Fruit fly (Drosophila melanogaster): ENCODE results near the gene Sgs3.

Sgs3 gene

dm6 chr3L:11528397-11528923 is 16.4 kb downstream of the Sgs3 start:
- TF ChIP-seq gl (tag; optimal IDR thresholded peaks at IDR 0.05): no peak
- no peak for TF ChIP-seq Snoo (tag; optimal IDR thresholded peaks at IDR 0.05)
- TF ChIP-seq CG12605 (GFP tag; IDR thresholded peaks at IDR 0.05): no peak

- no peak for TF ChIP-seq CG32121 (GFP tag; IDR thresholded peaks at IDR 0.05)
- no peak for TF ChIP-seq fd96Ca (GFP tag; IDR thresholded peaks at IDR 0.05)
- TF ChIP-seq Pif1A (GFP tag; optimal IDR thresholded peaks at IDR 0.05): no peak
- no peak for TF ChIP-seq CG8159 (tag; optimal IDR thresholded peaks at IDR 0.05)
- no peak for TF ChIP-seq CG14655 (GFP tag; optimal IDR thresholded peaks at IDR 0.05)
- TF ChIP-seq CG8301 (tag; optimal IDR thresholded peaks at IDR 0.05): no peak
- no peak for TF ChIP-seq rn (GFP tag; IDR thresholded peaks at IDR 0.05)
- no peak for TF ChIP-seq CG17806 (tag; optimal IDR thresholded peaks at IDR 0.05)
- no peak for TF ChIP-seq Pif1B (GFP tag; optimal IDR thresholded peaks at IDR 0.05)
- no peak for TF ChIP-seq gl (tag; optimal IDR thresholded peaks at IDR 0.05)
- TF ChIP-seq CG9948 (tag; optimal IDR thresholded peaks at IDR 0.05): no peak
- no peak for TF ChIP-seq EcR (GFP tag; optimal IDR thresholded peaks at IDR 0.05)
- TF ChIP-seq CG15710 (tag; optimal IDR thresholded peaks at IDR 0.05): no peak
- TF ChIP-seq Ets98B (GFP tag; IDR thresholded peaks at IDR 0.05): no peak
- TF ChIP-seq CG34367 (tag; optimal IDR thresholded peaks at IDR 0.05): no peak
- no peak for TF ChIP-seq CG10348 (GFP tag; IDR thresholded peaks at IDR 0.05)
Observed at dm6 chr3L:11529707-11530106, 17.7 kb downstream of the Sgs3 start.

dm6 chr3L:11530370-11530769 is 18.3 kb downstream of the Sgs3 start:
- TF ChIP-seq CG32121 (GFP tag; IDR thresholded peaks at IDR 0.05): no peak
- no peak for TF ChIP-seq Pif1A (GFP tag; optimal IDR thresholded peaks at IDR 0.05)
- TF ChIP-seq CG17806 (tag; optimal IDR thresholded peaks at IDR 0.05): no peak
- TF ChIP-seq CG15710 (tag; optimal IDR thresholded peaks at IDR 0.05): no peak
- no peak for TF ChIP-seq EcR (GFP tag; optimal IDR thresholded peaks at IDR 0.05)
- TF ChIP-seq CG9948 (tag; optimal IDR thresholded peaks at IDR 0.05): no peak
- no peak for TF ChIP-seq gl (tag; optimal IDR thresholded peaks at IDR 0.05)
- TF ChIP-seq CG13204 (GFP tag; optimal IDR thresholded peaks at IDR 0.05): no peak

- peak; percentile 11 for TF ChIP-seq CG8159 (tag; optimal IDR thresholded peaks at IDR 0.05)
- no peak for TF ChIP-seq D1 (tag; optimal IDR thresholded peaks at IDR 0.05)
- no peak for TF ChIP-seq CG8301 (tag; optimal IDR thresholded peaks at IDR 0.05)
- no peak for TF ChIP-seq CG17806 (tag; optimal IDR thresholded peaks at IDR 0.05)
- no peak for TF ChIP-seq CG14655 (GFP tag; optimal IDR thresholded peaks at IDR 0.05)
- TF ChIP-seq CG10348 (GFP tag; IDR thresholded peaks at IDR 0.05): no peak
- TF ChIP-seq CG15710 (tag; optimal IDR thresholded peaks at IDR 0.05): no peak
- TF ChIP-seq CG4496 (GFP tag; IDR thresholded peaks at IDR 0.05): peak; percentile 48; the same call in 2 of the 3 replicates
- TF ChIP-seq CG9948 (tag; optimal IDR thresholded peaks at IDR 0.05): no peak
- 0 out of 2 replicates have a peak, but pooled peaks have one; percentile 8 for TF ChIP-seq Ets98B (GFP tag; IDR thresholded peaks at IDR 0.05)
- no peak for TF ChIP-seq CG13204 (GFP tag; optimal IDR thresholded peaks at IDR 0.05)
- TF ChIP-seq Pif1A (GFP tag; optimal IDR thresholded peaks at IDR 0.05): no peak
- TF ChIP-seq gl (tag; optimal IDR thresholded peaks at IDR 0.05): no peak
- peak; percentile 28; the same call in 1 of the 3 replicates for TF ChIP-seq fd96Ca (GFP tag; IDR thresholded peaks at IDR 0.05)
Observed at dm6 chr3L:11531300-11531699, 19.3 kb downstream of the Sgs3 start.

dm6 chr3L:11531994-11532732 is 20.1 kb downstream of the Sgs3 start:
- no peak for TF ChIP-seq CG34367 (tag; optimal IDR thresholded peaks at IDR 0.05)
- TF ChIP-seq CG9948 (tag; optimal IDR thresholded peaks at IDR 0.05): no peak
- TF ChIP-seq CG8159 (tag; optimal IDR thresholded peaks at IDR 0.05): peak; percentile 6
- peak; percentile 39 for TF ChIP-seq CG8301 (tag; optimal IDR thresholded peaks at IDR 0.05)
- no peak for TF ChIP-seq Pif1B (GFP tag; optimal IDR thresholded peaks at IDR 0.05)
- no peak for TF ChIP-seq CG10348 (GFP tag; IDR thresholded peaks at IDR 0.05)
- TF ChIP-seq CG14655 (GFP tag; optimal IDR thresholded peaks at IDR 0.05): peak; percentile 55
- no peak for TF ChIP-seq Ets98B (GFP tag; IDR thresholded peaks at IDR 0.05)
- TF ChIP-seq D1 (tag; optimal IDR thresholded peaks at IDR 0.05): no peak
- no peak for TF ChIP-seq CG13204 (GFP tag; optimal IDR thresholded peaks at IDR 0.05)
- peak; percentile 14 for TF ChIP-seq CG17806 (tag; optimal IDR thresholded peaks at IDR 0.05)
- TF ChIP-seq Pif1A (GFP tag; optimal IDR thresholded peaks at IDR 0.05): no peak
- no peak for TF ChIP-seq gl (tag; optimal IDR thresholded peaks at IDR 0.05)
- peak; percentile 1 for TF ChIP-seq CG15710 (tag; optimal IDR thresholded peaks at IDR 0.05)
- no peak for TF ChIP-seq Snoo (tag; optimal IDR thresholded peaks at IDR 0.05)
- TF ChIP-seq CG32121 (GFP tag; IDR thresholded peaks at IDR 0.05): peak; percentile 34; the same call in 1 of the 2 replicates
- no peak for TF ChIP-seq rn (GFP tag; IDR thresholded peaks at IDR 0.05)
- no peak for TF ChIP-seq fd96Ca (GFP tag; IDR thresholded peaks at IDR 0.05)
- TF ChIP-seq CG4496 (GFP tag; IDR thresholded peaks at IDR 0.05): no peak; the same call in 2 of the 3 replicates
- no peak for TF ChIP-seq CG12605 (GFP tag; IDR thresholded peaks at IDR 0.05)
- no peak for TF ChIP-seq EcR (GFP tag; optimal IDR thresholded peaks at IDR 0.05)

- no peak for TF ChIP-seq EcR (GFP tag; optimal IDR thresholded peaks at IDR 0.05)
- TF ChIP-seq rn (GFP tag; IDR thresholded peaks at IDR 0.05): no peak
- TF ChIP-seq Pif1A (GFP tag; optimal IDR thresholded peaks at IDR 0.05): peak; percentile 3
- TF ChIP-seq CG4496 (GFP tag; IDR thresholded peaks at IDR 0.05): no peak
- TF ChIP-seq CG8301 (tag; optimal IDR thresholded peaks at IDR 0.05): no peak
- TF ChIP-seq CG9948 (tag; optimal IDR thresholded peaks at IDR 0.05): no peak
- peak; percentile 16 for TF ChIP-seq CG8159 (tag; optimal IDR thresholded peaks at IDR 0.05)
- peak; percentile 34 for TF ChIP-seq CG17806 (tag; optimal IDR thresholded peaks at IDR 0.05)
- TF ChIP-seq CG13204 (GFP tag; optimal IDR thresholded peaks at IDR 0.05): no peak
- no peak for TF ChIP-seq D1 (tag; optimal IDR thresholded peaks at IDR 0.05)
- peak; percentile 39 for TF ChIP-seq Snoo (tag; optimal IDR thresholded peaks at IDR 0.05)
- TF ChIP-seq Pif1B (GFP tag; optimal IDR thresholded peaks at IDR 0.05): no peak
- no peak for TF ChIP-seq gl (tag; optimal IDR thresholded peaks at IDR 0.05)
- no peak for TF ChIP-seq CG12605 (GFP tag; IDR thresholded peaks at IDR 0.05)
- TF ChIP-seq CG14655 (GFP tag; optimal IDR thresholded peaks at IDR 0.05): no peak
- TF ChIP-seq CG32121 (GFP tag; IDR thresholded peaks at IDR 0.05): no peak
- no peak for TF ChIP-seq CG10348 (GFP tag; IDR thresholded peaks at IDR 0.05)
- TF ChIP-seq CG15710 (tag; optimal IDR thresholded peaks at IDR 0.05): peak; percentile 19
- no peak for TF ChIP-seq Ets98B (GFP tag; IDR thresholded peaks at IDR 0.05)
- TF ChIP-seq fd96Ca (GFP tag; IDR thresholded peaks at IDR 0.05): no peak
- TF ChIP-seq CG34367 (tag; optimal IDR thresholded peaks at IDR 0.05): no peak
Observed at dm6 chr3L:11533704-11534319, 21.8 kb downstream of the Sgs3 start.
